Worm (Caenorhabditis elegans) whole organism, dauer: ENCODE data around the gene atln-2.
"Not testable (repeated sequence)": the region's sequence is repeated elsewhere in the genome, so short reads cannot be mapped to it uniquely, and the experiment has no call there.

Source experiments
- unc-62 ChIP-seq: sonication (generic microtip); optimal IDR thresholded peaks from 2 replicates; lab custom pipeline; 2017; ENCODE audit warnings: missing biosample characterization, missing genetic modification reagents, missing genetic modification characterization

Gene atln-2

ce11 chrIV:14981311-14981710 is at the start of gene atln-2:
Gene atln-2 (plus strand): TSS chrIV:14981611.
- TF ChIP-seq unc-62: no peak

- no peak for TF ChIP-seq unc-62
Observed at ce11 chrIV:14932640-14933039, 48.8 kb upstream of the atln-2 start, which contains the start of gene Y57G11C.1131. Gene Y57G11C.1131 (plus strand): TSS chrIV:14932972.

- no peak for TF ChIP-seq unc-62
Observed at ce11 chrIV:14937017-14937416, 44.4 kb upstream of the atln-2 start, which contains the start of gene Y57G11C.1144. Gene Y57G11C.1144 (plus strand): TSS chrIV:14937317.

- TF ChIP-seq unc-62: not testable (repeated sequence)
Observed at ce11 chrIV:14938596-14938995, 42.8 kb upstream of the atln-2 start, which contains the start of gene Y57G11C.30. Gene Y57G11C.30 (plus strand): TSS chrIV:14938896.

- TF ChIP-seq unc-62: no peak
Observed at ce11 chrIV:14944234-14944633, 37.2 kb upstream of the atln-2 start, which contains the start of gene Y57G11C.48. Gene Y57G11C.48 (minus strand): TSS chrIV:14944334.

ce11 chrIV:14949048-14949447 is 32.4 kb upstream of the atln-2 start:
- no peak for TF ChIP-seq unc-62

ce11 chrIV:14950468-14950867 is 30.9 kb upstream of the atln-2 start, which contains the start of gene Y41E3.22:
Gene Y41E3.22 (plus strand): TSS chrIV:14950710.
- TF ChIP-seq unc-62: no peak

ce11 chrIV:14953802-14954201 is 27.6 kb upstream of the atln-2 start:
- no peak for TF ChIP-seq unc-62

- TF ChIP-seq unc-62: no peak
Observed at ce11 chrIV:14954842-14955241, 26.6 kb upstream of the atln-2 start.

ce11 chrIV:14956693-14957281 is 24.6 kb upstream of the atln-2 start:
- TF ChIP-seq unc-62: no peak

- TF ChIP-seq unc-62: no peak
Observed at ce11 chrIV:14958551-14958950, 22.9 kb upstream of the atln-2 start, which contains the start of gene Y41E3.1. Gene Y41E3.1 (minus strand): TSS chrIV:14958874.

ce11 chrIV:14959375-14959774 is 22.0 kb upstream of the atln-2 start:
- no peak for TF ChIP-seq unc-62

ce11 chrIV:14960061-14960460 is 21.4 kb upstream of the atln-2 start:
- TF ChIP-seq unc-62: no peak

- TF ChIP-seq unc-62: no peak
Observed at ce11 chrIV:14978204-14978603, 3.2 kb upstream of the atln-2 start.

- no peak for TF ChIP-seq unc-62
Observed at ce11 chrIV:14985019-14985418, 3.6 kb downstream of the atln-2 start.

ce11 chrIV:14985859-14986258 is 4.4 kb downstream of the atln-2 start:
- no peak for TF ChIP-seq unc-62

- no peak for TF ChIP-seq unc-62
Observed at ce11 chrIV:14986684-14987083, 5.3 kb downstream of the atln-2 start, which contains the start of gene dpy-4. Gene dpy-4 (minus strand): TSS chrIV:14986784.

- not testable (repeated sequence) for TF ChIP-seq unc-62
Observed at ce11 chrIV:15006494-15006893, 25.1 kb downstream of the atln-2 start, which contains the start of gene Y41E3.6. Gene Y41E3.6 (plus strand): TSS chrIV:15006794.
